Worm (Caenorhabditis elegans): Measurements from ENCODE around the gene Y25C1A.7.
A peak's percentile ranks its signal among the peaks of the same experiment; 100 is the strongest.

Y25C1A.7 gene

ce11 chrII:3118907-3119382, 48.1 kb upstream of the Y25C1A.7 start, which contains the start of gene T10D4.6 (continued):
- TF ChIP-seq egl-13 (tag; optimal IDR thresholded peaks at IDR 0.05), result no peak
- TF ChIP-seq elt-3 (tag; optimal IDR thresholded peaks at IDR 0.05), result no peak
- TF ChIP-seq pag-3 (tag; optimal IDR thresholded peaks at IDR 0.05; ENCODE audit: borderline replicate concordance, insufficient read depth), result no peak
- TF ChIP-seq ztf-11 (tag; optimal IDR thresholded peaks at IDR 0.05), result no peak
- TF ChIP-seq nhr-77 (tag; optimal IDR thresholded peaks at IDR 0.05), result no peak
- peak; percentile 80 for TF ChIP-seq F16B12.6 (tag; optimal IDR thresholded peaks at IDR 0.05)
- TF ChIP-seq ces-1 (GFP tag; optimal IDR thresholded peaks at IDR 0.05), result no peak
- no peak for TF ChIP-seq nhr-85 (tag)
- TF ChIP-seq rnt-1 (tag; optimal IDR thresholded peaks at IDR 0.05), result peak; percentile 22
- TF ChIP-seq vab-15 (tag; optimal IDR thresholded peaks at IDR 0.05), result no peak
- no peak for TF ChIP-seq nhr-12 (tag; optimal IDR thresholded peaks at IDR 0.05)
- no peak for TF ChIP-seq dsc-1 (tag; optimal IDR thresholded peaks at IDR 0.05)
- no peak for TF ChIP-seq nhr-76 (tag; optimal IDR thresholded peaks at IDR 0.05)
- no peak for TF ChIP-seq ets-5 (GFP tag; IDR thresholded peaks at IDR 0.05)
- no peak for TF ChIP-seq lin-15B (tag; optimal IDR thresholded peaks at IDR 0.05)
- TF ChIP-seq lin-13 (GFP tag; optimal IDR thresholded peaks at IDR 0.05), result no peak
- no peak for TF ChIP-seq mdl-1 (tag; optimal IDR thresholded peaks at IDR 0.05)
- peak; percentile 44 for TF ChIP-seq snu-23 (GFP tag; optimal IDR thresholded peaks at IDR 0.05)
- no peak for TF ChIP-seq snpc-4 (tag; optimal IDR thresholded peaks at IDR 0.05)
- TF ChIP-seq swsn-7 (tag; optimal IDR thresholded peaks at IDR 0.05), result no peak
- no peak for TF ChIP-seq fkh-10 (GFP tag; optimal IDR thresholded peaks at IDR 0.05)
- TF ChIP-seq fkh-8 (tag; optimal IDR thresholded peaks at IDR 0.05), result no peak
- no peak for TF ChIP-seq mab-9 (GFP tag; IDR thresholded peaks at IDR 0.05)
- TF ChIP-seq hpl-2 (GFP tag; optimal IDR thresholded peaks at IDR 0.05), result no peak
- no peak for TF ChIP-seq lir-3 (tag; optimal IDR thresholded peaks at IDR 0.05; ENCODE audit: poor library complexity)
- no peak for TF ChIP-seq isw-1 (GFP tag; IDR thresholded peaks at IDR 0.05)
- no peak for TF ChIP-seq alr-1 (tag; optimal IDR thresholded peaks at IDR 0.05; ENCODE audit: borderline replicate concordance)
- no peak for TF ChIP-seq pax-3 (tag; optimal IDR thresholded peaks at IDR 0.05)
- TF ChIP-seq elt-2 (tag; optimal IDR thresholded peaks at IDR 0.05), result no peak
- no peak for TF ChIP-seq nhr-11 (tag; optimal IDR thresholded peaks at IDR 0.05)
- TF ChIP-seq ceh-82 (tag; optimal IDR thresholded peaks at IDR 0.05), result peak in 1 of 3 experiments; percentile 19
- TF ChIP-seq C04F5.9 (tag; optimal IDR thresholded peaks at IDR 0.05), result no peak
- TF ChIP-seq nhr-47 (tag; optimal IDR thresholded peaks at IDR 0.05), result no peak
- TF ChIP-seq unc-30 (tag; optimal IDR thresholded peaks at IDR 0.05), result no peak
- TF ChIP-seq efl-3 (GFP tag; optimal IDR thresholded peaks at IDR 0.05), result no peak
- no peak for TF ChIP-seq xbp-1 (tag; optimal IDR thresholded peaks at IDR 0.05)
- TF ChIP-seq sup-37 (GFP tag; optimal IDR thresholded peaks at IDR 0.05), result no peak
- no peak for TF ChIP-seq ztf-4 (tag; optimal IDR thresholded peaks at IDR 0.05)

DNA sequence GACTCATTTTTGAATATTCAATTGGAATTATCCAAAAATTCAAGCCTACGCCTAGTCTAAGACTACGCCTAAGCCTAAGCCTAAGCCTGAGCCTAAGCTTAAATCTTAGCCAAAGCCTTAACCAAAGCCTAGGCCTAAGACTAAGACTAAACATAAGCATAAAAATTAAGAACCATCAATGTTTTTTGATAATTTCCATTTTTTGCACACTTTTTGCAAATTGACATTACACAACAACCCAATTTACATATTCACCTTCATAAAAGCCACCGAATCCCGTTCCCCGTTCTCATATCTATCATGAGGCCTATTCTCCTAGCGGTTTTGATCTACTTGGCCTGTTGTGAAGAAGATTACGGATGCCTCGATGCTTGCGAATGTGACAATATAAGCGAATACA, 46.6 kb upstream of the Y25C1A.7 start, which contains the start of gene T10D4.7:
T10D4.7 (plus strand) TSS at position 301 of the 400 bp plus-strand sequence.
- TF ChIP-seq irx-1 (tag; optimal IDR thresholded peaks at IDR 0.05) (no peak), fos-1 (tag; optimal IDR thresholded peaks at IDR 0.05) (no peak), tbx-2 (tag; optimal IDR thresholded peaks at IDR 0.05) (no peak), pax-3 (tag; optimal IDR thresholded peaks at IDR 0.05) (no peak), ets-5 (GFP tag; IDR thresholded peaks at IDR 0.05) (no peak), snpc-4 (tag; optimal IDR thresholded peaks at IDR 0.05) (no peak), sptf-1 (tag; optimal IDR thresholded peaks at IDR 0.05) (no peak), F16B12.6 (tag; optimal IDR thresholded peaks at IDR 0.05) (no peak), zip-4 (GFP tag; optimal IDR thresholded peaks at IDR 0.05) (no peak), nhr-11 (tag; optimal IDR thresholded peaks at IDR 0.05) (no peak), fkh-4 (tag; optimal IDR thresholded peaks at IDR 0.05; ENCODE audit: borderline replicate concordance) (no peak), blmp-1 (tag; optimal IDR thresholded peaks at IDR 0.05) (no peak), ces-1 (GFP tag; optimal IDR thresholded peaks at IDR 0.05) (no peak), unc-86 (tag; optimal IDR thresholded peaks at IDR 0.05) (no peak), hpl-2 (GFP tag; optimal IDR thresholded peaks at IDR 0.05) (no peak), ceh-63 (GFP tag; optimal IDR thresholded peaks at IDR 0.05) (no peak), lin-39 (tag; optimal IDR thresholded peaks at IDR 0.05) (no peak), elt-3 (tag; optimal IDR thresholded peaks at IDR 0.05) (no peak)

Data from whole organism, L1 larva.